Worm (Caenorhabditis elegans) whole organism, L1 larva: Measurements from ENCODE around the gene str-174.

Source experiments
- isw-1 ChIP-seq: fragments of 200-800 bp; sonication (Bioruptor generic); IDR thresholded peaks from 2 replicates; pipeline ENCODE4 v1.3.6; 2022; ENCODE audit warnings: missing genetic modification characterization, missing compliant biosample characterization
- mdl-1 ChIP-seq, 2 experiments: fragments of 150-350 bp; optimal IDR thresholded peaks; 2 replicates each; lab custom pipeline; 2014 to 2017; ENCODE audit warnings: missing biosample characterization in 2 of 2, missing genetic modification characterization in 2 of 2, inconsistent platforms in 1 of 2
- nhr-71 ChIP-seq: sonication (generic microtip); optimal IDR thresholded peaks from 2 replicates; lab custom pipeline; 2016; ENCODE audit warnings: mild to moderate bottlenecking, missing genetic modification characterization, moderate library complexity, missing compliant biosample characterization
- pax-3 ChIP-seq: fragments of 200-800 bp; sonication (Bioruptor generic); optimal IDR thresholded peaks from 2 replicates; lab custom pipeline; 2018; ENCODE audit warnings: mild to moderate bottlenecking, missing genetic modification characterization, moderate library complexity, missing compliant biosample characterization
- skn-1 ChIP-seq: fragments of 150-350 bp; optimal IDR thresholded peaks from 2 replicates; lab custom pipeline; 2014; ENCODE audit warnings: missing biosample characterization, missing genetic modification characterization
- sptf-1 ChIP-seq: fragments of 150-350 bp; optimal IDR thresholded peaks from 2 replicates; lab custom pipeline; 2014; ENCODE audit warnings: missing biosample characterization, missing genetic modification characterization
- ztf-11 ChIP-seq, 2 experiments: sonication (generic microtip); optimal IDR thresholded peaks; 2 replicates each; lab custom pipeline; 2016 to 2017; ENCODE audit warnings: missing genetic modification characterization in 2 of 2, missing biosample characterization in 1 of 2, missing compliant biosample characterization in 1 of 2

DNA sequence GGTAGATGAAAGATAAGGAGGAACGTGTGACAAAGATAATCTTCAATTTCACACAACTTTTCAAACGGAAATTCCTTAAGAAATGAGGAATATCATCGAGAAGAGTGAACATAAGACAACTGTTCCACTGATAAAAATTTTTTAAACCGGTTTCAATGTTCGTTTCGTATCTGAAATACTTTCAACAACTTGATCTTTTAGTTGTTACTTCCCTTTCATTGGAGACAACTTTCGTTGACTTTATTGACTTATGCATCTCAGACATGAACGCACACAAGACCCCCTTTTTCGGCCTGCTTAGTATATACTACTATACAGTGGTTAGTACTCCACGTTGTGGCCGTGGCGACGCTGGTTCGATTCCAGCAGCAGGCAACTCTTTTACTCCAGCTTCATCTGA is 13.1 kb downstream of the str-174 start, which contains the start of the genes Y17G9A.4 and str-173:
- TF ChIP-seq skn-1 (no peak), nhr-71 (tag; lab: Kevin White, UChicago) (no peak), sptf-1 (tag; lab: Kevin White, UChicago) (no peak), mdl-1 (tag; optimal IDR thresholded peaks at IDR 0.05; lab: Kevin White, UChicago) (no peak), isw-1 (GFP tag; lab: Robert Waterston, UW) (no peak), ztf-11 (tag; optimal IDR thresholded peaks at IDR 0.05; lab: Kevin White, UChicago) (no peak), pax-3 (tag; lab: Kevin White, UChicago) (no peak)
